Fruit fly (Drosophila melanogaster) whole organism, prepupa: ENCODE measurements around the gene rump.
A peak's percentile ranks its signal among the peaks of the same experiment; 100 is the strongest.

Experiments used
- CG10669 ChIP-seq: fragments of 200-800 bp; sonication (Bioruptor generic); optimal IDR thresholded peaks from 3 replicates; lab custom pipeline; 2018; ENCODE audit warnings: missing biosample characterization, mild to moderate bottlenecking, missing genetic modification characterization, moderate library complexity
- CG11294 ChIP-seq: fragments of 200-800 bp; sonication (Bioruptor generic); IDR thresholded peaks from 2 replicates; pipeline ENCODE4 v1.3.6; 2022; ENCODE audit warnings: missing biosample characterization, missing genetic modification characterization
- CG11902 ChIP-seq: fragments of 200-800 bp; sonication (Bioruptor generic); optimal IDR thresholded peaks from 3 replicates; lab custom pipeline; 2016; ENCODE audit warnings: missing biosample characterization, missing genetic modification characterization
- CG1621 ChIP-seq: fragments of 200-800 bp; sonication (Bioruptor generic); optimal IDR thresholded peaks from 3 replicates; lab custom pipeline; 2018; ENCODE audit warnings: missing biosample characterization, mild to moderate bottlenecking, missing genetic modification characterization
- CG16779 ChIP-seq: fragments of 200-800 bp; sonication (Bioruptor generic); optimal IDR thresholded peaks from 3 replicates; lab custom pipeline; 2017; ENCODE audit warnings: missing biosample characterization, mild to moderate bottlenecking, missing genetic modification characterization
- CG3032 ChIP-seq: fragments of 200-800 bp; optimal IDR thresholded peaks from 2 replicates; lab custom pipeline; 2019; ENCODE audit warnings: missing biosample characterization, mild to moderate bottlenecking, missing genetic modification characterization, moderate library complexity
- CG32006 ChIP-seq: fragments of 200-800 bp; sonication (Bioruptor generic); optimal IDR thresholded peaks from 3 replicates; lab custom pipeline; 2017; ENCODE audit warnings: missing biosample characterization, mild to moderate bottlenecking, missing genetic modification characterization
- CG34406 ChIP-seq: fragments of 200-800 bp; sonication (Bioruptor generic); optimal IDR thresholded peaks from 3 replicates; lab custom pipeline; 2016; ENCODE audit warnings: missing biosample characterization, missing genetic modification characterization
- CG3919 ChIP-seq: fragments of 200-800 bp; sonication (Bioruptor generic); optimal IDR thresholded peaks from 3 replicates; lab custom pipeline; 2016; ENCODE audit warnings: missing biosample characterization, missing genetic modification characterization
- CG4318 ChIP-seq: fragments of 200-800 bp; sonication (Bioruptor generic); optimal IDR thresholded peaks from 3 replicates; lab custom pipeline; 2017; ENCODE audit warnings: missing biosample characterization, mild to moderate bottlenecking, missing genetic modification characterization
- CG6163 ChIP-seq: fragments of 200-800 bp; sonication (Bioruptor generic); IDR thresholded peaks from 3 replicates; pipeline ENCODE4 v1.3.6; 2022; ENCODE audit warnings: missing biosample characterization, missing genetic modification characterization
- CG6808 ChIP-seq: fragments of 200-800 bp; sonication (Bioruptor generic); optimal IDR thresholded peaks from 3 replicates; lab custom pipeline; 2017; ENCODE audit warnings: missing biosample characterization, missing genetic modification characterization, mild to moderate bottlenecking, moderate library complexity, missing genetic modification reagents
- CG7368 ChIP-seq: fragments of 200-800 bp; sonication (Bioruptor generic); optimal IDR thresholded peaks from 3 replicates; lab custom pipeline; 2016; ENCODE audit warnings: missing biosample characterization, missing genetic modification characterization
- CG8632 ChIP-seq: fragments of 200-800 bp; sonication (Bioruptor generic); optimal IDR thresholded peaks from 3 replicates; lab custom pipeline; 2016; ENCODE audit warnings: missing biosample characterization, missing genetic modification characterization
- CG9139 ChIP-seq: fragments of 200-800 bp; sonication (Bioruptor generic); optimal IDR thresholded peaks from 3 replicates; lab custom pipeline; 2017; ENCODE audit warnings: missing biosample characterization, mild to moderate bottlenecking, missing genetic modification characterization
- Eip78C ChIP-seq: fragments of 200-800 bp; sonication (Bioruptor generic); peaks from one replicate; lab custom pipeline; 2016; ENCODE audit warnings: missing biosample characterization, missing genetic modification characterization
- Eip93F ChIP-seq: fragments of 200-800 bp; sonication (Bioruptor generic); optimal IDR thresholded peaks from 2 replicates; lab custom pipeline; 2016; ENCODE audit warnings: missing biosample characterization, mild to moderate bottlenecking, missing genetic modification characterization
- Ets96B ChIP-seq: fragments of 200-800 bp; optimal IDR thresholded peaks from 2 replicates; lab custom pipeline; 2019; ENCODE audit warnings: missing biosample characterization, mild to moderate bottlenecking, missing genetic modification characterization, moderate library complexity
- Gug ChIP-seq: fragments of 200-800 bp; sonication (Bioruptor generic); IDR thresholded peaks from 2 replicates; pipeline ENCODE4 v1.3.6; 2022; ENCODE audit warnings: missing biosample characterization, missing genetic modification characterization
- Hr38 ChIP-seq: sonication (Bioruptor generic); optimal IDR thresholded peaks from 2 replicates; lab custom pipeline; 2016; ENCODE audit warnings: missing biosample characterization, missing genetic modification characterization
- Hr4 ChIP-seq: fragments of 200-800 bp; sonication (Bioruptor generic); optimal IDR thresholded peaks from 3 replicates; lab custom pipeline; 2016; ENCODE audit warnings: missing biosample characterization, missing genetic modification characterization
- Lpt ChIP-seq: fragments of 200-800 bp; sonication (Bioruptor generic); optimal IDR thresholded peaks from 3 replicates; lab custom pipeline; 2016; ENCODE audit warnings: missing biosample characterization, missing genetic modification characterization
- OdsH ChIP-seq: fragments of 200-800 bp; sonication (Bioruptor generic); optimal IDR thresholded peaks from 3 replicates; lab custom pipeline; 2016; ENCODE audit warnings: missing biosample characterization, missing genetic modification characterization
- Smox ChIP-seq: fragments of 200-800 bp; sonication (Bioruptor generic); optimal IDR thresholded peaks from 3 replicates; lab custom pipeline; 2016; ENCODE audit warnings: missing biosample characterization, missing genetic modification characterization
- Sox14 ChIP-seq: fragments of 200-800 bp; sonication (Bioruptor generic); optimal IDR thresholded peaks from 3 replicates; lab custom pipeline; 2016; ENCODE audit warnings: missing biosample characterization, missing genetic modification characterization
- Sox15 ChIP-seq: fragments of 200-800 bp; sonication (Bioruptor generic); optimal IDR thresholded peaks from 3 replicates; lab custom pipeline; 2016; ENCODE audit warnings: missing biosample characterization, missing genetic modification characterization
- acj6 ChIP-seq: fragments of 200-800 bp; sonication (Bioruptor generic); optimal IDR thresholded peaks from 3 replicates; lab custom pipeline; 2016; ENCODE audit warnings: missing biosample characterization, missing genetic modification characterization
- dsx ChIP-seq: fragments of 200-800 bp; optimal IDR thresholded peaks from 3 replicates; lab custom pipeline; 2019; ENCODE audit warnings: missing biosample characterization, mild to moderate bottlenecking, missing genetic modification characterization, moderate library complexity; ENCODE audit not compliant: poor library complexity, severe bottlenecking
- esn ChIP-seq: fragments of 200-800 bp; sonication (Bioruptor generic); optimal IDR thresholded peaks from 2 replicates; lab custom pipeline; 2016; ENCODE audit warnings: missing biosample characterization, mild to moderate bottlenecking, missing genetic modification characterization, moderate library complexity
- fd59A ChIP-seq: fragments of 200-800 bp; sonication (Bioruptor generic); optimal IDR thresholded peaks from 2 replicates; lab custom pipeline; 2017; ENCODE audit warnings: missing biosample characterization, mild to moderate bottlenecking, missing genetic modification characterization, missing genetic modification reagents
- fd85E ChIP-seq: fragments of 200-800 bp; sonication (Bioruptor generic); optimal IDR thresholded peaks from 3 replicates; lab custom pipeline; 2016; ENCODE audit warnings: missing biosample characterization, missing genetic modification characterization
- fkh ChIP-seq: fragments of 200-800 bp; sonication (Bioruptor generic); optimal IDR thresholded peaks from 3 replicates; lab custom pipeline; 2017; ENCODE audit warnings: missing biosample characterization, mild to moderate bottlenecking, missing genetic modification characterization, moderate library complexity
- net ChIP-seq: fragments of 200-800 bp; sonication (Bioruptor generic); optimal IDR thresholded peaks from 3 replicates; lab custom pipeline; 2016; ENCODE audit warnings: missing biosample characterization, missing genetic modification characterization
- pdm3 ChIP-seq: fragments of 200-800 bp; sonication (Bioruptor generic); optimal IDR thresholded peaks from 3 replicates; lab custom pipeline; 2016; ENCODE audit warnings: missing biosample characterization, missing genetic modification characterization
- salr ChIP-seq, 2 experiments: fragments of 200-800 bp; sonication (Bioruptor generic); optimal IDR thresholded peaks; 3 replicates each; lab custom pipeline; 2016 to 2018; ENCODE audit warnings: missing biosample characterization in 2 of 2, missing genetic modification characterization in 2 of 2, mild to moderate bottlenecking in 1 of 2
- spab ChIP-seq: fragments of 200-800 bp; sonication (Bioruptor generic); optimal IDR thresholded peaks from 2 replicates; lab custom pipeline; 2017; ENCODE audit warnings: missing biosample characterization, mild to moderate bottlenecking, missing genetic modification characterization, missing genetic modification reagents
- ss ChIP-seq, 2 experiments: fragments of 200-800 bp; sonication (Bioruptor generic); optimal IDR thresholded peaks; 2 replicates in 1 of 2; 3 replicates in 1 of 2; lab custom pipeline; 2017 to 2018; ENCODE audit warnings: mild to moderate bottlenecking in 2 of 2, missing biosample characterization in 2 of 2, missing genetic modification characterization in 2 of 2, moderate library complexity in 1 of 2
- svp ChIP-seq: fragments of 200-800 bp; sonication (Bioruptor generic); peaks from one replicate; lab custom pipeline; 2016; ENCODE audit warnings: missing biosample characterization, missing genetic modification characterization
- topi ChIP-seq: fragments of 200-800 bp; sonication (Bioruptor generic); optimal IDR thresholded peaks from 3 replicates; lab custom pipeline; 2016; ENCODE audit warnings: missing biosample characterization, missing genetic modification characterization
- vri ChIP-seq: fragments of 200-800 bp; sonication (Bioruptor generic); optimal IDR thresholded peaks from 3 replicates; lab custom pipeline; 2016; ENCODE audit warnings: missing biosample characterization, mild to moderate bottlenecking, missing genetic modification characterization

rump gene

DNA sequence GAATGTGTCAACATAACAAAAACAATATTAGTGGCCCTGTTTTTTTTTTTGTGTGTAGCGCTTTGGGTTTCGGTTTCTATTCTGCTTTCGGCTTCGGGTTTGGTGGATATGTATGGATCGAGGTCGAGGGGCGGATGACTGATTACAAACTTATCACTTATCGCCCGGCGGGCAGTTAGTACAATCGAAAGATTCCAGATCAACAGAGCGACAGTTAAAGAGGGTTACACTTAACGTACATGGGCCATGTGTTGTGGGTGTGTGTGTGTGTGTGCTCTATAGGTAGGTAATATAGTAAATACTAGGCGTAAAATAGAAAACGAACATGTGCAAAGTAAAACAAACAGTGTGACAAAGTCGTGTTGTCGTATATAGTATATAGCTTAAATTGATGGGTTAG is 38.6 kb upstream of the rump start:
- TF ChIP-seq vri (no peak), CG6808 (GFP tag; lab: Kevin White, UChicago) (no peak), fkh (peak; percentile 22), Hr38 (GFP tag; lab: Kevin White, UChicago) (no peak), Eip78C (GFP tag; lab: Kevin White, UChicago) (no peak), pdm3 (GFP tag; lab: Kevin White, UChicago) (no peak), CG11902 (GFP tag; lab: Kevin White, UChicago) (no peak)

DNA sequence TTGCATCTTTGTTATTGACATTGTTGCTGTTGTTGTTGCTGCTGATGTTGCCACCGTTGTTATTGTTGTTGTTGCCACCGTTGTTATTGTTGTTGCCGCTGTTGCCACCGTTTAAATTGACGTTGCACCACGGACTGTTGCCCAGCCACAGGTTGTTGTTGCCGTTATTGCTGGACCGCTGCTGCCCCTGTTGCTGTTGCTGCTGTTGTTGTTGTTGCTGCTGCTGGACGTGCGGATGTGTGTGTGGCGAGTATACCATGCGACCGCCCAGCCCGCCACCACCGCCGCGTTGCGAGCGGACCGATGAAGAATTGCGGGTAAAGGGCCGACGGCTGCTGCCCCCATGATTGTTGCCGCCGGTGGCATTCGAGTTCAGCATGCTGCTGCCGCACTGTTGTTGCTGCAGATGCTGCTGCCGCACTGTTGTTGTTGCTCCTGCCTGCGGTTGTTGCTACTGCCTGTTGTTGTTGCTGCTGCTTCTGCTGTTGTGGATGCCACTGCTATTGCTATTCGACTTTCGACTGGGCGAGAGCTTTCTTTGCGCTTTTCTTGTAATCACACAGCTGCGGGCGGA is 36.8 kb upstream of the rump start:
- no peak for TF ChIP-seq ss (GFP tag; optimal IDR thresholded peaks at IDR 0.05; lab: Kevin White, UChicago)
- TF ChIP-seq, all 60 proteins: peak for 0

DNA sequence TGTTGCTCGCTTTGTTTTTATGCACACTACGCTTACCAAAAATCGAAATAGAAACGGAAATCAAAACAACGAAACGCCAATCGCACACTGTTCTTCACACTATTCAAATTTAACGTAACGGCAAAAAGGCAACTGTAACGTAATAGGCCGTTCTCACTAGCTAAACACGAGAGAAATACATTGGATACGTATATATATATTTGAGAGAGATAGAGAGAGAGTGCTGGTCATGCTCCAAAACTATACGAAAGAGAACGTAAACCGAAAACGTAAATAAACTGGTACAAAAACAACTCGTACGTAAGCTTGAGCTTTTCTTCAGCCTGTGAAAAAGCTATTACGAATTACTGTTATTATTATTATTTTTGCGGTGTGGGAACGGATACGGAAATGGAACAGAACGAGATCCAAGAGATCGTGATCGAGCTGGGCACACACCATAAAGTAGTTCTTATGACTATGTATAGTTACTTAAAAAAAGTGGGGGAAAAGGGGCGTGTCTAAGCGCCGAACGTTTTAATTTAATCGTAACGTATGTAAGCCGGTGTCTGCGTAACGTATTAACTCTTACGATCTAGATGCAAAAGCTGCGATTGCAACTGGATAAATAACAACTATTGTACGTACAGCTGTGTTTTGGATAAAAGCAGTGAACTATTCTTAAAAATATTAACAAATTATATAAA is 33.5 kb upstream of the rump start:
- TF ChIP-seq Eip93F (no peak), CG11294 (GFP tag; lab: Robert Waterston, UW) (no peak), Ets96B (tag; lab: Kevin White, UChicago) (no peak), CG7368 (GFP tag; lab: Kevin White, UChicago) (no peak), CG6163 (GFP tag; lab: Robert Waterston, UW) (no peak), Sox14 (GFP tag; lab: Kevin White, UChicago) (no peak), CG4318 (no peak), Sox15 (GFP tag; lab: Kevin White, UChicago) (no peak), Lpt (GFP tag; lab: Kevin White, UChicago) (no peak), OdsH (GFP tag; lab: Kevin White, UChicago) (no peak), fd85E (GFP tag; lab: Kevin White, UChicago) (no peak), Eip78C (GFP tag; lab: Kevin White, UChicago) (no peak), CG3919 (GFP tag; lab: Kevin White, UChicago) (no peak)

DNA sequence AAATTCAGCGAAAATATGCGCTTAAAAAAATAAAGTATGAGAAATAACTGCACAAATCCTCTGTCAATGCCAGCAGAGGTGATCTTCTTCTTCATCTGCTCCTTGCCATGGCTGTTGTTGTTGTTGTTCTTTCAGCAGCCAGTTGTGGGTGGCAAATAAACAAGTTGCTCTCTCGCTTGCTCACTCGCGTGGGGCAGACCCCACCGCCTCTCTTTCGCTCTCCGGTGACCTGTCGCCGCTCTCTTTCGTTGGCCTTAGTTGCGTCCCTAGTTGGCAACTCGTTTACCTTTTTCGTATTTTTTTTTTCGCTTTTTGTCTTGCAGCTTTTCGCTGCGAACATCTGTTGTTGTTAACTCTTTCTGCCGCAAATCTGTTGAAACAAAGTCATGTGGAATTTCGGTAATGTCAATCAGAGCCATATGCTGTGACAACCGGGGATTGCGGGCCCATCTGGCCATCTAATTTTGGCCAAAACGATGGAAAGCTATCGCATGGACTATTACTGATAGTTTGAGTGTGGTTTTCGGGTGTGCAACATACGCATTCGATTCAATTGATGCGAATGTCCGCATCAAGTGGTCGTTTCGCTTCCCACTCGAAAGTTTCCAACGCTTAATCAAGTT is 24.6 kb upstream of the rump start:
- peak; percentile 63 for TF ChIP-seq dsx (GFP tag; lab: Kevin White, UChicago)
- no peak for TF ChIP-seq CG34406 (GFP tag; lab: Kevin White, UChicago)

DNA sequence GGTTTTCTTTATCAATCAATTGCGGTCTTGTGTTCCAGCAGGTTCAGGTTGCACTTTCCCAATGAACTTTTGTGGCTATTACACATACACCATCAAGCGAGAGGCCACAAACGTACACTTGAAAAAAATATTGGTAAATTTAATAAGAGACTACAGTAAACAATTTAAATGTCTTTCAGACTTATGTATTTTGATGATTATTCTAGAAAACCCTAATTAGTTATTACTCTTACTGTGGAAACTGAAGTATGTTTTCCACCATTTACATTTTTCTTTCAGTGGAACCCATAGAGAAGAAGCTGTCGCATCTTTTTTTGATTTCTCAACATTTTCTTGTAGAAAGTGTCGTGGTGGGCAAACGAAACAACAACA is 24.0 kb upstream of the rump start:
- TF ChIP-seq Eip78C (GFP tag; lab: Kevin White, UChicago) (peak; percentile 97), esn (GFP tag; lab: Kevin White, UChicago) (peak; percentile 93), Hr38 (GFP tag; lab: Kevin White, UChicago) (peak; percentile 18), CG8632 (GFP tag; lab: Kevin White, UChicago) (peak; percentile 91), CG32006 (GFP tag; lab: Kevin White, UChicago) (peak; percentile 95), CG9139 (GFP tag; lab: Kevin White, UChicago) (no peak), fd59A (GFP tag; lab: Kevin White, UChicago) (peak; percentile 82), topi (GFP tag; lab: Kevin White, UChicago) (peak; percentile 90), CG16779 (no peak), acj6 (GFP tag; lab: Kevin White, UChicago) (peak; percentile 92), salr (GFP tag; optimal IDR thresholded peaks at IDR 0.05; lab: Kevin White, UChicago) (peak; percentile 69 to 92), CG1621 (tag; lab: Kevin White, UChicago) (peak; percentile 79), Ets96B (tag; lab: Kevin White, UChicago) (peak; percentile 84), svp (GFP tag; lab: Kevin White, UChicago) (peak; percentile 90), Hr4 (GFP tag; lab: Kevin White, UChicago) (peak; percentile 95), spab (peak; percentile 79), CG10669 (peak; percentile 84), CG4318 (peak; percentile 85), CG7368 (GFP tag; lab: Kevin White, UChicago) (peak; percentile 82), Gug (peak; percentile 89), CG3032 (tag; lab: Kevin White, UChicago) (peak; percentile 87), pdm3 (GFP tag; lab: Kevin White, UChicago) (peak; percentile 93), CG11294 (GFP tag; lab: Robert Waterston, UW) (peak; percentile 78; the same call in 1 of the 2 replicates), net (peak; percentile 91), Smox (GFP tag; lab: Kevin White, UChicago) (peak; percentile 89), CG34406 (GFP tag; lab: Kevin White, UChicago) (peak; percentile 88), Lpt (GFP tag; lab: Kevin White, UChicago) (peak; percentile 88), CG6163 (GFP tag; lab: Robert Waterston, UW) (no peak; the same call in none of the 3 replicates)
